Fruit fly (Drosophila melanogaster) whole organism, embryonic: ENCODE measurements around the gene CG15170.

Experiments
- ATbp ChIP-seq: fragments of 200-800 bp; sonication (Bioruptor generic); optimal IDR thresholded peaks from 2 replicates; lab custom pipeline; 2017; ENCODE audit warnings: missing biosample characterization, mild to moderate bottlenecking, missing genetic modification characterization, missing genetic modification reagents
- Adf1 ChIP-seq: fragments of 200-800 bp; sonication (Bioruptor generic); IDR thresholded peaks from 2 replicates; pipeline ENCODE4 v1.3.6; 2022; ENCODE audit warnings: missing biosample characterization, missing genetic modification characterization
- CG12104 ChIP-seq: fragments of 200-800 bp; sonication (Bioruptor generic); optimal IDR thresholded peaks from 3 replicates; lab custom pipeline; 2016; ENCODE audit warnings: missing biosample characterization, missing genetic modification characterization
- CG12744 ChIP-seq: fragments of 200-800 bp; sonication (Bioruptor generic); optimal IDR thresholded peaks from 2 replicates; lab custom pipeline; 2016; ENCODE audit warnings: missing biosample characterization, missing genetic modification characterization
- CG14014 ChIP-seq: fragments of 200-800 bp; sonication (Bioruptor generic); IDR thresholded peaks from 2 replicates; pipeline ENCODE4 v1.3.6; 2022; ENCODE audit warnings: missing biosample characterization, missing genetic modification characterization
- CG15269 ChIP-seq: fragments of 200-800 bp; sonication (Bioruptor generic); optimal IDR thresholded peaks from 2 replicates; lab custom pipeline; 2018; ENCODE audit warnings: missing biosample characterization, mild to moderate bottlenecking, missing genetic modification characterization, moderate library complexity
- CG1602 ChIP-seq: fragments of 200-800 bp; sonication (Bioruptor generic); optimal IDR thresholded peaks from 3 replicates; lab custom pipeline; 2016; ENCODE audit warnings: missing biosample characterization, missing genetic modification characterization
- CG17361 ChIP-seq: fragments of 200-800 bp; sonication (Bioruptor generic); IDR thresholded peaks from 3 replicates; pipeline ENCODE4 v1.3.6; 2022; ENCODE audit warnings: missing biosample characterization, missing genetic modification characterization
- CG17612 ChIP-seq: fragments of 200-800 bp; sonication (Bioruptor generic); IDR thresholded peaks from 2 replicates; pipeline ENCODE4 v1.3.6; 2022; ENCODE audit warnings: missing biosample characterization, missing genetic modification characterization
- CG17829 ChIP-seq: fragments of 200-800 bp; optimal IDR thresholded peaks from 2 replicates; lab custom pipeline; 2019; ENCODE audit warnings: missing biosample characterization, mild to moderate bottlenecking, missing genetic modification characterization, moderate library complexity
- CG2120 ChIP-seq: fragments of 200-800 bp; sonication (Bioruptor generic); optimal IDR thresholded peaks from 3 replicates; lab custom pipeline; 2016; ENCODE audit warnings: missing biosample characterization, missing genetic modification characterization
- CG2678 ChIP-seq: fragments of 200-800 bp; sonication (Bioruptor generic); optimal IDR thresholded peaks from 3 replicates; lab custom pipeline; 2019; ENCODE audit warnings: missing biosample characterization, mild to moderate bottlenecking, missing genetic modification characterization, moderate library complexity
- CG31365 ChIP-seq: fragments of 200-800 bp; sonication (Bioruptor generic); optimal IDR thresholded peaks from 2 replicates; lab custom pipeline; 2018; ENCODE audit warnings: missing biosample characterization, mild to moderate bottlenecking, missing genetic modification characterization
- CG3163 ChIP-seq: fragments of 200-800 bp; sonication (Bioruptor generic); optimal IDR thresholded peaks from 3 replicates; lab custom pipeline; 2016; ENCODE audit warnings: missing biosample characterization, missing genetic modification characterization
- CG3281 ChIP-seq: fragments of 200-800 bp; sonication (Bioruptor generic); optimal IDR thresholded peaks from 3 replicates; lab custom pipeline; 2017; ENCODE audit warnings: missing biosample characterization, mild to moderate bottlenecking, missing genetic modification characterization
- CG34224 ChIP-seq: fragments of 200-800 bp; sonication (Bioruptor generic); IDR thresholded peaks from 3 replicates; pipeline ENCODE4 v1.3.6; 2022; ENCODE audit warnings: missing biosample characterization, missing genetic modification characterization; ENCODE audit not compliant: partially characterized antibody
- CG3726 ChIP-seq: fragments of 200-800 bp; sonication (Bioruptor generic); IDR thresholded peaks from 3 replicates; pipeline ENCODE4, ENCODE4 v1.3.6; 2022; ENCODE audit warnings: missing biosample characterization, missing genetic modification characterization
- CG4854 ChIP-seq: fragments of 200-800 bp; sonication (Bioruptor generic); optimal IDR thresholded peaks from 2 replicates; lab custom pipeline; 2016; ENCODE audit warnings: missing biosample characterization, missing genetic modification characterization, inconsistent platforms
- CG7839 ChIP-seq: fragments of 200-800 bp; sonication (Bioruptor generic); optimal IDR thresholded peaks from 3 replicates; lab custom pipeline; 2018; ENCODE audit warnings: missing biosample characterization, mild to moderate bottlenecking, missing genetic modification characterization, moderate library complexity
- CG7987 ChIP-seq: fragments of 200-800 bp; sonication (Bioruptor generic); optimal IDR thresholded peaks from 2 replicates; lab custom pipeline; 2018; ENCODE audit warnings: missing biosample characterization, mild to moderate bottlenecking, missing genetic modification characterization, moderate library complexity
- CG8089 ChIP-seq: fragments of 200-800 bp; sonication (Bioruptor generic); optimal IDR thresholded peaks from 3 replicates; lab custom pipeline; 2016; ENCODE audit warnings: missing biosample characterization, missing genetic modification characterization
- D ChIP-seq, 2 experiments: fragments of 200-800 bp in 1 of 2; fragments of >200 bp in 1 of 2; sonication (Bioruptor generic) in 1 of 2; optimal IDR thresholded peaks; 2 replicates in 1 of 2; 3 replicates in 1 of 2; lab custom pipeline; 2017; ENCODE audit warnings: mild to moderate bottlenecking in 1 of 2, missing biosample characterization in 1 of 2, missing genetic modification characterization in 1 of 2, missing genetic modification reagents in 1 of 2
- D19B ChIP-seq: fragments of 200-800 bp; sonication (Bioruptor generic); optimal IDR thresholded peaks from 2 replicates; lab custom pipeline; 2017; ENCODE audit warnings: missing biosample characterization, mild to moderate bottlenecking, missing genetic modification characterization
- Dad ChIP-seq: fragments of 200-800 bp; sonication (Bioruptor generic); optimal IDR thresholded peaks from 3 replicates; lab custom pipeline; 2016; ENCODE audit warnings: missing biosample characterization, missing genetic modification characterization
- Dek ChIP-seq: fragments of 200-800 bp; sonication (Bioruptor generic); optimal IDR thresholded peaks from 3 replicates; lab custom pipeline; 2019; ENCODE audit warnings: missing biosample characterization, mild to moderate bottlenecking, missing genetic modification characterization, moderate library complexity
- Ets97D ChIP-seq: fragments of 200-800 bp; sonication (Bioruptor generic); optimal IDR thresholded peaks from 3 replicates; lab custom pipeline; 2016; ENCODE audit warnings: missing biosample characterization, missing genetic modification characterization
- Fer2 ChIP-seq: fragments of 200-800 bp; sonication (Bioruptor generic); optimal IDR thresholded peaks from 2 replicates; lab custom pipeline; 2018; ENCODE audit warnings: missing biosample characterization, mild to moderate bottlenecking, missing genetic modification characterization, moderate library complexity
- H15 ChIP-seq: fragments of 200-800 bp; sonication (Bioruptor generic); IDR thresholded peaks from 3 replicates; pipeline ENCODE4 v1.3.6; 2022; ENCODE audit warnings: missing biosample characterization, missing genetic modification characterization
- Hand ChIP-seq: fragments of 200-800 bp; sonication (Bioruptor generic); optimal IDR thresholded peaks from 2 replicates; lab custom pipeline; 2017; ENCODE audit warnings: mild to moderate bottlenecking, missing biosample characterization, missing genetic modification reagents, missing genetic modification characterization
- Hr51 ChIP-seq, 2 experiments: fragments of 200-800 bp; sonication (Bioruptor generic); optimal IDR thresholded peaks; 2 replicates in 1 of 2; 3 replicates in 1 of 2; lab custom pipeline; 2016 to 2018; ENCODE audit warnings: missing biosample characterization in 2 of 2, missing genetic modification characterization in 2 of 2, mild to moderate bottlenecking in 1 of 2, moderate library complexity in 1 of 2
- Lpt ChIP-seq: fragments of >200 bp; optimal IDR thresholded peaks from 2 replicates; lab custom pipeline; 2018; ENCODE audit warnings: missing biosample characterization, missing genetic modification characterization
- Oli ChIP-seq: fragments of 200-800 bp; sonication (Bioruptor generic); optimal IDR thresholded peaks from 2 replicates; lab custom pipeline; 2018; ENCODE audit warnings: missing biosample characterization, mild to moderate bottlenecking, missing genetic modification characterization, moderate library complexity
- Opbp ChIP-seq: fragments of 200-800 bp; sonication (Bioruptor generic); IDR thresholded peaks from 3 replicates; pipeline ENCODE4 v1.3.6; 2022; ENCODE audit warnings: missing biosample characterization, missing genetic modification characterization; ENCODE audit not compliant: partially characterized antibody
- Ptx1 ChIP-seq: fragments of 200-800 bp; sonication (Bioruptor generic); IDR thresholded peaks from 2 replicates; pipeline ENCODE4 v1.3.6; 2022; ENCODE audit warnings: missing biosample characterization, missing genetic modification characterization
- Usf ChIP-seq: fragments of 200-800 bp; sonication (Bioruptor generic); optimal IDR thresholded peaks from 2 replicates; lab custom pipeline; 2017; ENCODE audit warnings: missing genotype, missing biosample characterization, missing genetic modification characterization
- ab ChIP-seq: fragments of 200-800 bp; sonication (Bioruptor generic); optimal IDR thresholded peaks from 2 replicates; lab custom pipeline; 2016; ENCODE audit warnings: missing biosample characterization, missing genetic modification characterization
- ac ChIP-seq: fragments of 200-800 bp; sonication (Bioruptor generic); optimal IDR thresholded peaks from 3 replicates; lab custom pipeline; 2017; ENCODE audit warnings: missing biosample characterization, mild to moderate bottlenecking, missing genetic modification characterization
- al ChIP-seq: fragments of 200-800 bp; sonication (Bioruptor generic); IDR thresholded peaks from 2 replicates; pipeline ENCODE4 v1.3.6; 2022; ENCODE audit warnings: missing biosample characterization, missing genetic modification characterization
- ash1 ChIP-seq: fragments of 200-800 bp; sonication (Bioruptor generic); optimal IDR thresholded peaks from 2 replicates; lab custom pipeline; 2018; ENCODE audit warnings: missing biosample characterization, mild to moderate bottlenecking, missing genetic modification characterization
- her ChIP-seq: fragments of 200-800 bp; sonication (Bioruptor generic); optimal IDR thresholded peaks from 2 replicates; lab custom pipeline; 2016; ENCODE audit warnings: missing biosample characterization, missing genetic modification characterization
- insv ChIP-seq, 2 experiments: fragments of 200-800 bp; sonication (Bioruptor generic); optimal IDR thresholded peaks; 3 replicates each; lab custom pipeline; 2016 to 2018; ENCODE audit warnings: missing biosample characterization in 2 of 2, missing genetic modification characterization in 2 of 2
- inv ChIP-seq: fragments of 200-800 bp; sonication (Bioruptor generic); IDR thresholded peaks from 2 replicates; pipeline ENCODE4 v1.3.6; 2022; ENCODE audit warnings: missing biosample characterization, missing genetic modification characterization; ENCODE audit not compliant: partially characterized antibody
- kay ChIP-seq: fragments of 200-800 bp; sonication (Bioruptor generic); optimal IDR thresholded peaks from 2 replicates; lab custom pipeline; 2016; ENCODE audit warnings: missing biosample characterization, missing genetic modification characterization
- kni ChIP-seq: fragments of 200-800 bp; sonication (Bioruptor generic); optimal IDR thresholded peaks from 3 replicates; lab custom pipeline; 2017; ENCODE audit warnings: mild to moderate bottlenecking, missing biosample characterization, missing genetic modification reagents, missing genetic modification characterization
- p53 ChIP-seq: fragments of 200-800 bp; sonication (Bioruptor generic); optimal IDR thresholded peaks from 2 replicates; lab custom pipeline; 2016; ENCODE audit warnings: missing biosample characterization, missing genetic modification characterization
- pfk ChIP-seq: fragments of 200-800 bp; sonication (Bioruptor generic); optimal IDR thresholded peaks from 2 replicates; lab custom pipeline; 2018; ENCODE audit warnings: missing biosample characterization, mild to moderate bottlenecking, missing genetic modification characterization, moderate library complexity
- phol ChIP-seq: fragments of 200-800 bp; sonication (Bioruptor generic); optimal IDR thresholded peaks from 3 replicates; lab custom pipeline; 2018; ENCODE audit warnings: missing biosample characterization, mild to moderate bottlenecking, missing genetic modification characterization, moderate library complexity
- sob ChIP-seq: fragments of 200-800 bp; sonication (Bioruptor generic); IDR thresholded peaks from 2 replicates; pipeline ENCODE4 v1.3.6; 2022; ENCODE audit warnings: missing biosample characterization, missing genetic modification characterization
- stc ChIP-seq: fragments of 200-800 bp; sonication (Bioruptor generic); IDR thresholded peaks from 2 replicates; pipeline ENCODE4 v1.3.6; 2022; ENCODE audit warnings: missing biosample characterization, missing genetic modification characterization
- tio ChIP-seq: fragments of 200-800 bp; sonication (Bioruptor generic); optimal IDR thresholded peaks from 2 replicates; lab custom pipeline; 2017; ENCODE audit warnings: missing biosample characterization, missing genetic modification characterization, inconsistent platforms

CG15170 gene

DNA sequence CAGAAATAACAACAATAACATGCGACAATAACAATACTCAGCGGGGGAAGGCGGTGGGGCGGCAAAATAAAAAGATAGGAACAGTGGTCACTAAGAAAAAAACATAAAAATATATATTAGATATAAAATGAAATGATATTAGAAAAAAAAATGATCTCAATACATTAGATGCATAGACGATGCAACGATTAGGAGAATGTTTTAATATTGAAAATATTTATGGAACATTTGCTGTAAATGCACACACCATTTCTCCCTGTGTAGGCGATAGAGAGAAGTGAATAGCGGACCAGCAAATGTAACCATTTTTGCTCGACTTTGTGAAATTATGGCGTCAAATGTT is 23.8 kb downstream of the CG15170 start (continued):
- TF ChIP-seq Hr51 (GFP tag; optimal IDR thresholded peaks at IDR 0.05; lab: Kevin White, UChicago) (peak; percentile 27 to 63), CG17829 (tag; lab: Kevin White, UChicago) (peak; percentile 75), H15 (peak; percentile 81), kni (no peak), ATbp (GFP tag; lab: Kevin White, UChicago) (peak; percentile 27), p53 (no peak), CG15269 (tag; lab: Kevin White, UChicago) (peak; percentile 82), Opbp (GFP tag; lab: Robert Waterston, UW) (no peak), CG7987 (GFP tag; lab: Kevin White, UChicago) (peak; percentile 62), Ets97D (GFP tag; lab: Kevin White, UChicago) (peak; percentile 14), CG34224 (GFP tag; lab: Robert Waterston, UW) (no peak), CG12744 (GFP tag; lab: Kevin White, UChicago) (no peak), sob (peak; percentile 94), ash1 (GFP tag; lab: Kevin White, UChicago) (no peak), her (GFP tag; lab: Kevin White, UChicago) (no peak), CG17361 (GFP tag; lab: Robert Waterston, UW) (peak; percentile 43), ab (GFP tag; lab: Kevin White, UChicago) (no peak), Usf (peak; percentile 33), CG31365 (tag; lab: Kevin White, UChicago) (peak; percentile 44), tio (GFP tag; lab: Kevin White, UChicago) (peak; percentile 67), CG3163 (GFP tag; lab: Kevin White, UChicago) (no peak), CG12104 (GFP tag; lab: Kevin White, UChicago) (peak; percentile 54), Fer2 (tag; lab: Kevin White, UChicago) (peak; percentile 77), CG1602 (peak; percentile 53), al (GFP tag; lab: Robert Waterston, UW) (peak; percentile 94), Hand (peak; percentile 63), D (optimal IDR thresholded peaks at IDR 0.05; lab: Kevin White, UChicago) (no peak), D (GFP tag; optimal IDR thresholded peaks at IDR 0.05; lab: Kevin White, UChicago) (peak; percentile 46), insv (GFP tag; optimal IDR thresholded peaks at IDR 0.05; lab: Kevin White, UChicago) (no peak), CG3281 (peak; percentile 89), inv (GFP tag; lab: Robert Waterston, UW) (no peak), Dad (GFP tag; lab: Kevin White, UChicago) (peak; percentile 13), Dek (tag; lab: Kevin White, UChicago) (peak; percentile 85), CG4854 (GFP tag; lab: Kevin White, UChicago) (peak; percentile 45), Adf1 (GFP tag; lab: Robert Waterston, UW) (peak; percentile 77), CG14014 (GFP tag; lab: Robert Waterston, UW) (peak; percentile 95), kay (no peak), Oli (tag; lab: Kevin White, UChicago) (peak; percentile 73), phol (peak; percentile 72), CG2120 (GFP tag; lab: Kevin White, UChicago) (peak; percentile 86), stc (GFP tag; lab: Robert Waterston, UW) (peak; percentile 81), CG7839 (tag; lab: Kevin White, UChicago) (peak; percentile 86), ac (GFP tag; lab: Kevin White, UChicago) (no peak), CG8089 (GFP tag; lab: Kevin White, UChicago) (peak; percentile 37), pfk (GFP tag; lab: Kevin White, UChicago) (no peak), CG17612 (GFP tag; lab: Robert Waterston, UW) (peak; percentile 78), CG2678 (tag; lab: Kevin White, UChicago) (peak; percentile 92), Ptx1 (GFP tag; lab: Robert Waterston, UW) (peak; percentile 92), CG3726 (peak; percentile 46; the same call in 1 of the 3 replicates), Lpt (GFP tag; lab: Kevin White, UChicago) (no peak), D19B (GFP tag; lab: Kevin White, UChicago) (no peak)
